Worm (Caenorhabditis elegans) whole organism, L2 larva: Measurements from ENCODE around the gene F37C4.5.
"Not testable (repeated sequence)": the region's sequence is repeated elsewhere in the genome, so short reads cannot be mapped to it uniquely, and the experiment has no call there.

ENCODE experiments used
- C34F6.9 ChIP-seq: fragments of 150-350 bp; optimal IDR thresholded peaks from 2 replicates; lab custom pipeline; 2014; ENCODE audit warnings: missing biosample characterization, missing genetic modification characterization
- F13H6.1 ChIP-seq: sonication (generic microtip); optimal IDR thresholded peaks from 2 replicates; lab custom pipeline; 2016; ENCODE audit warnings: missing genetic modification characterization, missing compliant biosample characterization
- R02D3.7 ChIP-seq: fragments of 150-350 bp; optimal IDR thresholded peaks from 2 replicates; lab custom pipeline; 2014; ENCODE audit warnings: missing biosample characterization, missing genetic modification characterization
- ZK546.5 ChIP-seq: sonication (generic microtip); optimal IDR thresholded peaks from 2 replicates; lab custom pipeline; 2017; ENCODE audit warnings: missing biosample characterization, missing genetic modification characterization
- alr-1 ChIP-seq: fragments of 150-350 bp; optimal IDR thresholded peaks from 2 replicates; lab custom pipeline; 2014; ENCODE audit warnings: missing biosample characterization, missing genetic modification characterization
- ama-1 ChIP-seq: fragments of 150-350 bp; optimal IDR thresholded peaks from 2 replicates; lab custom pipeline; 2018; ENCODE audit warnings: inconsistent platforms
- ceh-16 ChIP-seq: fragments of 150-350 bp; optimal IDR thresholded peaks from 2 replicates; lab custom pipeline; 2014; ENCODE audit warnings: missing biosample characterization, missing genetic modification characterization
- crh-2 ChIP-seq: sonication (generic microtip); optimal IDR thresholded peaks from 2 replicates; lab custom pipeline; 2017; ENCODE audit warnings: missing biosample characterization, missing genetic modification characterization
- dmd-4 ChIP-seq: sonication (generic microtip); optimal IDR thresholded peaks from 2 replicates; lab custom pipeline; 2017; ENCODE audit warnings: missing biosample characterization, missing genetic modification characterization
- elt-1 ChIP-seq: fragments of 150-350 bp; optimal IDR thresholded peaks from 2 replicates; lab custom pipeline; 2014; ENCODE audit warnings: missing biosample characterization, missing genetic modification characterization
- elt-3 ChIP-seq: sonication (generic microtip); optimal IDR thresholded peaks from 2 replicates; lab custom pipeline; 2017; ENCODE audit warnings: missing biosample characterization, missing genetic modification characterization
- fos-1 ChIP-seq: fragments of 150-350 bp; optimal IDR thresholded peaks from 2 replicates; lab custom pipeline; 2014; ENCODE audit warnings: missing biosample characterization, missing genetic modification characterization
- gmeb-1 ChIP-seq: fragments of 150-350 bp; optimal IDR thresholded peaks from 2 replicates; lab custom pipeline; 2014; ENCODE audit warnings: missing biosample characterization, missing genetic modification characterization
- lin-11 ChIP-seq: fragments of 150-350 bp; sonication (generic microtip); optimal IDR thresholded peaks from 2 replicates; lab custom pipeline; 2014; ENCODE audit warnings: missing biosample characterization, missing genetic modification characterization, inconsistent platforms, mixed read lengths
- lin-13 ChIP-seq: fragments of 150-350 bp; optimal IDR thresholded peaks from 2 replicates; lab custom pipeline; 2014; ENCODE audit warnings: missing biosample characterization, missing genetic modification reagents, missing genetic modification characterization
- lin-39 ChIP-seq: fragments of 150-350 bp; optimal IDR thresholded peaks from 2 replicates; lab custom pipeline; 2014; ENCODE audit warnings: missing biosample characterization, missing genetic modification reagents, missing genetic modification characterization
- mab-5 ChIP-seq: fragments of 150-350 bp; optimal IDR thresholded peaks from 2 replicates; lab custom pipeline; 2014; ENCODE audit warnings: missing biosample characterization, missing genetic modification characterization
- mdl-1 ChIP-seq, 2 experiments: fragments of 150-350 bp in 1 of 2; sonication (generic microtip) in 1 of 2; optimal IDR thresholded peaks; 2 replicates each; lab custom pipeline; 2017; ENCODE audit warnings: missing biosample characterization in 2 of 2, missing genetic modification characterization in 2 of 2
- nhr-10 ChIP-seq: sonication (generic microtip); optimal IDR thresholded peaks from 2 replicates; lab custom pipeline; 2017; ENCODE audit warnings: missing biosample characterization, missing genetic modification characterization
- nhr-12 ChIP-seq: fragments of 150-350 bp; optimal IDR thresholded peaks from 2 replicates; lab custom pipeline; 2014; ENCODE audit warnings: missing biosample characterization, missing genetic modification characterization
- nhr-21 ChIP-seq: fragments of 150-350 bp; optimal IDR thresholded peaks from 2 replicates; lab custom pipeline; 2014; ENCODE audit warnings: missing biosample characterization, missing genetic modification characterization
- nhr-23 ChIP-seq: fragments of 150-350 bp; optimal IDR thresholded peaks from 2 replicates; lab custom pipeline; 2014; ENCODE audit warnings: missing biosample characterization, missing genetic modification reagents, missing genetic modification characterization
- nhr-237 ChIP-seq: fragments of 150-350 bp; optimal IDR thresholded peaks from 2 replicates; lab custom pipeline; 2014; ENCODE audit warnings: missing biosample characterization, missing genetic modification characterization
- nhr-25 ChIP-seq: fragments of 150-350 bp; sonication (generic microtip); optimal IDR thresholded peaks from 3 replicates; lab custom pipeline; 2014; ENCODE audit warnings: missing biosample characterization, missing genetic modification characterization
- nhr-6 ChIP-seq: fragments of 150-350 bp; optimal IDR thresholded peaks from 2 replicates; lab custom pipeline; 2014; ENCODE audit warnings: missing biosample characterization, missing genetic modification characterization
- nhr-77 ChIP-seq: fragments of 150-350 bp; optimal IDR thresholded peaks from 2 replicates; lab custom pipeline; 2014; ENCODE audit warnings: missing biosample characterization, missing genetic modification characterization
- peb-1 ChIP-seq: fragments of 150-350 bp; optimal IDR thresholded peaks from 2 replicates; lab custom pipeline; 2014; ENCODE audit warnings: missing biosample characterization, missing genetic modification characterization
- sem-4 ChIP-seq: fragments of 150-350 bp; optimal IDR thresholded peaks from 2 replicates; lab custom pipeline; 2014; ENCODE audit warnings: missing biosample characterization, missing genetic modification reagents, missing genetic modification characterization
- sma-3 ChIP-seq: sonication (generic microtip); optimal IDR thresholded peaks from 2 replicates; lab custom pipeline; 2016; ENCODE audit warnings: missing genetic modification reagents, missing genetic modification characterization, missing compliant biosample characterization
- sma-9 ChIP-seq, 2 experiments: fragments of 150-350 bp in 1 of 2; sonication (generic microtip) in 1 of 2; optimal IDR thresholded peaks; 2 replicates each; lab custom pipeline; 2014 to 2016; ENCODE audit warnings: missing genetic modification characterization in 2 of 2, mild to moderate bottlenecking in 1 of 2, missing biosample characterization in 1 of 2, missing compliant biosample characterization in 1 of 2, missing genetic modification reagents in 1 of 2, moderate library complexity in 1 of 2
- unc-39 ChIP-seq: fragments of 150-350 bp; optimal IDR thresholded peaks from 2 replicates; lab custom pipeline; 2014; ENCODE audit warnings: missing biosample characterization, missing genetic modification characterization
- unc-55 ChIP-seq: fragments of 150-350 bp; sonication (generic microtip); optimal IDR thresholded peaks from 3 replicates; lab custom pipeline; 2014; ENCODE audit warnings: missing biosample characterization, missing genetic modification reagents, missing genetic modification characterization
- unc-62 ChIP-seq: fragments of 150-350 bp; optimal IDR thresholded peaks from 2 replicates; lab custom pipeline; 2014; ENCODE audit warnings: missing biosample characterization, missing genetic modification reagents, missing genetic modification characterization
- zag-1 ChIP-seq: fragments of 150-350 bp; optimal IDR thresholded peaks from 2 replicates; lab custom pipeline; 2014; ENCODE audit warnings: missing biosample characterization, missing genetic modification characterization
- ztf-1 ChIP-seq: fragments of 200-800 bp; sonication (Bioruptor generic); conservative IDR thresholded peaks from 2 replicates; pipeline ENCODE4 v1.3.6; 2022; ENCODE audit warnings: missing genetic modification characterization, missing compliant biosample characterization
- ztf-11 ChIP-seq: sonication (generic microtip); optimal IDR thresholded peaks from 2 replicates; lab custom pipeline; 2017; ENCODE audit warnings: missing biosample characterization, missing genetic modification characterization

The F37C4.5 gene

ce11 chrIV:3915296-3915695 is 41.7 kb upstream of the F37C4.5 start, which contains the start of gene srz-20:
TSS of gene srz-20 (plus strand) at chrIV:3915596.
- TF ChIP-seq crh-2 (tag; lab: Kevin White, UChicago) (no peak), nhr-77 (tag; lab: Kevin White, UChicago) (no peak), nhr-237 (tag; lab: Kevin White, UChicago) (no peak), unc-62 (no peak), nhr-25 (tag; lab: Kevin White, UChicago) (no peak), unc-55 (GFP tag; lab: Kevin White, UChicago) (no peak), elt-1 (tag; lab: Kevin White, UChicago) (no peak), alr-1 (tag; lab: Kevin White, UChicago) (no peak), F13H6.1 (tag; lab: Kevin White, UChicago) (no peak), lin-39 (tag; lab: Kevin White, UChicago) (no peak), sma-9 (GFP tag; optimal IDR thresholded peaks at IDR 0.05; lab: Kevin White, UChicago) (no peak), sma-9 (tag; optimal IDR thresholded peaks at IDR 0.05; lab: Kevin White, UChicago) (no peak), zag-1 (tag; lab: Kevin White, UChicago) (no peak), lin-13 (GFP tag; lab: Kevin White, UChicago) (no peak), unc-39 (tag; lab: Kevin White, UChicago) (no peak), ztf-1 (GFP tag; lab: Robert Waterston, UW) (no peak), fos-1 (tag; lab: Kevin White, UChicago) (no peak), elt-3 (no peak), ztf-11 (tag; lab: Kevin White, UChicago) (no peak), nhr-10 (tag; lab: Kevin White, UChicago) (no peak), R02D3.7 (tag; lab: Kevin White, UChicago) (no peak)

- TF ChIP-seq mab-5 (tag; lab: Kevin White, UChicago) (no peak), elt-1 (tag; lab: Kevin White, UChicago) (no peak), ZK546.5 (tag; lab: Kevin White, UChicago) (no peak), alr-1 (tag; lab: Kevin White, UChicago) (no peak), sem-4 (no peak), sma-3 (GFP tag; lab: Kevin White, UChicago) (no peak), ama-1 (no peak), nhr-12 (tag; lab: Kevin White, UChicago) (no peak), gmeb-1 (tag; lab: Kevin White, UChicago) (no peak), zag-1 (tag; lab: Kevin White, UChicago) (no peak), nhr-21 (tag; lab: Kevin White, UChicago) (no peak), sma-9 (GFP tag; optimal IDR thresholded peaks at IDR 0.05; lab: Kevin White, UChicago) (no peak), sma-9 (tag; optimal IDR thresholded peaks at IDR 0.05; lab: Kevin White, UChicago) (no peak), nhr-77 (tag; lab: Kevin White, UChicago) (no peak), mdl-1 (tag; optimal IDR thresholded peaks at IDR 0.05; lab: Kevin White, UChicago) (no peak), peb-1 (tag; lab: Kevin White, UChicago) (no peak), lin-13 (GFP tag; lab: Kevin White, UChicago) (no peak), ztf-1 (GFP tag; lab: Robert Waterston, UW) (no peak)
Measured at ce11 chrIV:3914462-3914861, 40.9 kb upstream of the F37C4.5 start, which contains the start of gene F56D6.19. TSS of gene F56D6.19 (plus strand) at chrIV:3914762.

- TF ChIP-seq lin-11 (tag; lab: Kevin White, UChicago) (no peak), gmeb-1 (tag; lab: Kevin White, UChicago) (no peak), elt-3 (no peak), ztf-1 (GFP tag; lab: Robert Waterston, UW) (no peak), sma-3 (GFP tag; lab: Kevin White, UChicago) (no peak), C34F6.9 (tag; lab: Kevin White, UChicago) (no peak), nhr-23 (tag; lab: Kevin White, UChicago) (no peak), nhr-10 (tag; lab: Kevin White, UChicago) (no peak), dmd-4 (tag; lab: Kevin White, UChicago) (no peak), F13H6.1 (tag; lab: Kevin White, UChicago) (no peak), ceh-16 (tag; lab: Kevin White, UChicago) (no peak), nhr-25 (tag; lab: Kevin White, UChicago) (no peak), nhr-6 (tag; lab: Kevin White, UChicago) (no peak)
Measured at ce11 chrIV:3912598-3912997, 39.0 kb upstream of the F37C4.5 start, which contains the start of gene F56D6.20. TSS of gene F56D6.20 (plus strand) at chrIV:3912898.

- TF ChIP-seq elt-3; alr-1 (tag; lab: Kevin White, UChicago); ama-1: not testable (repeated sequence)
Measured at ce11 chrIV:3911848-3912247, 38.2 kb upstream of the F37C4.5 start, which contains the start of gene F56D6.18. TSS of gene F56D6.18 (minus strand) at chrIV:3911948.
